Fruit fly (Drosophila melanogaster): ENCODE results near the gene nej.

Gene nej

dm6 chrX:9650757-9651594 is 35.9 kb downstream of the nej start (continued):
- TF ChIP-seq lbe (GFP tag; optimal IDR thresholded peaks at IDR 0.05) (peak; percentile 93), HmgZ (tag; optimal IDR thresholded peaks at IDR 0.05) (peak; percentile 90), CG2712 (tag; optimal IDR thresholded peaks at IDR 0.05) (peak; percentile 97), CG11695 (GFP tag; IDR thresholded peaks at IDR 0.05) (peak; percentile 96), tll (GFP tag; optimal IDR thresholded peaks at IDR 0.05) (no peak), tx (GFP tag; optimal IDR thresholded peaks at IDR 0.05) (peak; percentile 92), CG14441 (GFP tag; IDR thresholded peaks at IDR 0.05) (peak; percentile 96), CG8359 (GFP tag; optimal IDR thresholded peaks at IDR 0.05; ENCODE audit: borderline replicate concordance) (peak; percentile 85), D19A (tag; optimal IDR thresholded peaks at IDR 0.05) (peak; percentile 90), CG8924 (tag; optimal IDR thresholded peaks at IDR 0.05) (peak; percentile 96), CG6813 (GFP tag; optimal IDR thresholded peaks at IDR 0.05) (peak; percentile 93), Antp (GFP tag; optimal IDR thresholded peaks at IDR 0.05) (peak; percentile 96), jing (GFP tag; optimal IDR thresholded peaks at IDR 0.05) (peak; percentile 94), Fer2 (tag; optimal IDR thresholded peaks at IDR 0.05) (peak; percentile 24), grn (GFP tag; optimal IDR thresholded peaks at IDR 0.05) (peak; percentile 54), CG12104 (GFP tag; optimal IDR thresholded peaks at IDR 0.05) (peak; percentile 90), phol (tag; optimal IDR thresholded peaks at IDR 0.05) (peak; percentile 93), CG11723 (GFP tag; optimal IDR thresholded peaks at IDR 0.05) (peak; percentile 88), CG11696 (GFP tag; IDR thresholded peaks at IDR 0.05) (peak; percentile 81), NC2α (GFP tag; optimal IDR thresholded peaks at IDR 0.05) (peak; percentile 91), zfh1 (GFP tag; IDR thresholded peaks at IDR 0.05) (peak; percentile 98), CG11456 (GFP tag; IDR thresholded peaks at IDR 0.05) (peak; percentile 92), CG10543 (GFP tag; optimal IDR thresholded peaks at IDR 0.05) (peak; percentile 12), Max (GFP tag; optimal IDR thresholded peaks at IDR 0.05) (peak; percentile 82), fd102C (GFP tag; optimal IDR thresholded peaks at IDR 0.05) (peak; percentile 60), pfk (GFP tag; optimal IDR thresholded peaks at IDR 0.05) (no peak), CG9797 (GFP tag; optimal IDR thresholded peaks at IDR 0.05) (peak; percentile 28), pnt (GFP tag; optimal IDR thresholded peaks at IDR 0.05) (peak; percentile 94), run (tag; optimal IDR thresholded peaks at IDR 0.05) (peak; percentile 91), aop (GFP tag; IDR thresholded peaks at IDR 0.05) (peak; percentile 86; the same call in 1 of the 2 replicates), Lpt (GFP tag; optimal IDR thresholded peaks at IDR 0.05) (no peak), D19B (GFP tag; optimal IDR thresholded peaks at IDR 0.05) (peak; percentile 49), Dfd (GFP tag; optimal IDR thresholded peaks at IDR 0.05) (no peak), crol (GFP tag; IDR thresholded peaks at IDR 0.05) (peak; percentile 67), croc (GFP tag; conservative IDR thresholded peaks at IDR 0.05) (peak; percentile 95), CG17186 (GFP tag; optimal IDR thresholded peaks at IDR 0.05) (peak; percentile 78), HLH54F (GFP tag; optimal IDR thresholded peaks at IDR 0.05) (peak; percentile 85), scrt (GFP tag; optimal IDR thresholded peaks at IDR 0.05) (peak; percentile 79), al (GFP tag; IDR thresholded peaks at IDR 0.05) (peak; percentile 75), slp2 (GFP tag; optimal IDR thresholded peaks at IDR 0.05) (peak; percentile 87), CG12942 (GFP tag; optimal IDR thresholded peaks at IDR 0.05) (peak; percentile 92), Meics (GFP tag; optimal IDR thresholded peaks at IDR 0.05) (peak; percentile 87), MTF-1 (GFP tag; optimal IDR thresholded peaks at IDR 0.05; ENCODE audit: borderline replicate concordance) (peak; percentile 86), slbo (GFP tag; IDR thresholded peaks at IDR 0.05) (peak; percentile 91), gsb (GFP tag; IDR thresholded peaks at IDR 0.05) (peak; percentile 86), CG12299 (tag; optimal IDR thresholded peaks at IDR 0.05) (peak; percentile 80), Vsx1 (GFP tag; optimal IDR thresholded peaks at IDR 0.05) (peak; percentile 89), CG2678 (tag; optimal IDR thresholded peaks at IDR 0.05) (peak; percentile 92), pros (GFP tag; optimal IDR thresholded peaks at IDR 0.05) (peak; percentile 8)

Data from whole organism, embryonic.